Worm (Caenorhabditis elegans): Measurements from ENCODE around the gene cal-3.

DNA sequence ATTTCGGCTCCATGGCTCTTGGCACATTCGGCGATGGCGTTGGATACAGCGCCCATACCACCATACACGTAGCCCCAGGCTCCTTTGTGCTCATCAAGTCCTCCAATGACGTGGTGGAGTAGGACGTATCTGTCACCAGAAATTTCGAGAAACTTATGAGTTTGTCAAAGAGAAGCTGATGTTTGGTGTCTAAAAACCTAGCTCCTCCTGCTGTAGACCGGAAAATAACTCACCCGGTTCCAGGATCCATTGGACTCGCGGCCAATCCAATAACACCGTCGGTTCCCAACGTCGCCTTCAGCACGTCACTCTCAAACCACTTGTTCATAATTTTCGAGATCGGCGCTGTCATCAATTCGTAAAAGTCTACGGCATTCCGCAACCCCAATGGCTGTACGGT is 42.0 kb upstream of the cal-3 start:
- no peak for TF ChIP-seq Y116A8C.19 (tag; optimal IDR thresholded peaks at IDR 0.05; ENCODE audit: borderline replicate concordance)
- TF ChIP-seq unc-62 (GFP tag; optimal IDR thresholded peaks at IDR 0.05): no peak
- no peak for TF ChIP-seq sup-37 (GFP tag; optimal IDR thresholded peaks at IDR 0.05)
- TF ChIP-seq egl-27 (tag; optimal IDR thresholded peaks at IDR 0.05): no peak
- TF ChIP-seq unc-86 (tag; optimal IDR thresholded peaks at IDR 0.05): no peak
- no peak for TF ChIP-seq F16B12.6 (tag; optimal IDR thresholded peaks at IDR 0.05)
- TF ChIP-seq zag-1 (tag; optimal IDR thresholded peaks at IDR 0.05): no peak
- no peak for TF ChIP-seq nhr-76 (tag; optimal IDR thresholded peaks at IDR 0.05)
- TF ChIP-seq pqm-1 (tag; optimal IDR thresholded peaks at IDR 0.05): no peak

Data from whole organism, L1 larva.